Fruit fly (Drosophila melanogaster): ENCODE measurements around the gene CG14834.

CG14834 gene

DNA sequence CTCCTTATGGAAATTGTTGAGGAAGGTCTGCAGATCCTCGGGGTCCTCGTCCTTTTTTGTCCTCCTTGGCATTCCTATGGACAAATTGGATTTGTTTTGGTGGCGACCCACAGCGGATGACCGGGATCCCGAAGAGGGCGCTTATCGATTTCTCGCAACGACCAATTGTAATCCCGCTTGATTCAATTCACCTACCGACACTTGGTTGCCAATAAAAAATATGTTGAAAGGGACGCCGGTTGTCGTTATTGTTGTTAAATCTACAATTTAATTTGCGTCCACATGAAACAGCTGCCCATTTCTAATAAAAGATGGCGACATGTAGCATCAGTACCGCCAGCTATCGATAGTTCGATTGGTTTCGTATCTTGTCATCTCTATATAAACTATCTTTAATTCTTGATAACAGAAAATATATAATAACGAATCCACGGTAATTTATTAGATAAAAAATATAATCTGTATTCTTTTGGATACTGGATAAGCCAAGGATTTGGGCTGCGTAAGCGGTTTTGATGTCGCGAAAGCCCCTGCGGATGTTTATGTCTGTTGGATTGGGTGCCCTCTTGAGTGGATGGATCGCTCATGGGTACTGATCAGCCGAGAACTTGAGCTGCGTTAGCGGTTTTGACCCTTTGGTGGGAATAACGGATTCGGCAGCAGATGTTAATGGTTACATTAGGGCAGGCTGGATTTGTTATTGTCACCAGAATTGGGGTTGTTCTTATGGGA is 9.6 kb upstream of the CG14834 start, which contains the start of gene CTCF (continued):
- no peak for TF ChIP-seq CG2199 (GFP tag; IDR thresholded peaks at IDR 0.05)
- TF ChIP-seq H2.0 (GFP tag; IDR thresholded peaks at IDR 0.05): no peak
- peak; percentile 33 for TF ChIP-seq CG10209 (GFP tag; optimal IDR thresholded peaks at IDR 0.05)
- TF ChIP-seq ato (GFP tag; IDR thresholded peaks at IDR 0.05; ENCODE audit: partially characterized antibody): no peak
- TF ChIP-seq CG8359 (GFP tag; optimal IDR thresholded peaks at IDR 0.05; ENCODE audit: borderline replicate concordance): no peak
- TF ChIP-seq aop (GFP tag; IDR thresholded peaks at IDR 0.05): no peak
- TF ChIP-seq dysf (GFP tag; IDR thresholded peaks at IDR 0.05): peak; percentile 67; the same call in 2 of the 3 replicates
- peak; percentile 46 for TF ChIP-seq NfI (GFP tag; optimal IDR thresholded peaks at IDR 0.05)
- TF ChIP-seq Lhr (GFP tag; optimal IDR thresholded peaks at IDR 0.05): peak; percentile 46
- peak; percentile 82 for TF ChIP-seq knrl (GFP tag; IDR thresholded peaks at IDR 0.05; ENCODE audit: partially characterized antibody)
- TF ChIP-seq CG18011 (GFP tag; optimal IDR thresholded peaks at IDR 0.05): no peak
- TF ChIP-seq gt (GFP tag; IDR thresholded peaks at IDR 0.05): peak; percentile 22; the same call in 1 of the 2 replicates
- TF ChIP-seq CG10366 (GFP tag; IDR thresholded peaks at IDR 0.05): peak; percentile 42; the same call in 1 of the 2 replicates
- peak; percentile 55 for TF ChIP-seq CG9727 (GFP tag; optimal IDR thresholded peaks at IDR 0.05)
- peak; percentile 12 for TF ChIP-seq pros (GFP tag; optimal IDR thresholded peaks at IDR 0.05)
- TF ChIP-seq cas (GFP tag; IDR thresholded peaks at IDR 0.05): no peak
- peak; percentile 60 for TF ChIP-seq Myb (GFP tag; optimal IDR thresholded peaks at IDR 0.05)
- peak; percentile 87 for TF ChIP-seq gsb-n (tag; optimal IDR thresholded peaks at IDR 0.05)
- no peak for TF ChIP-seq CkIIα-i1 (GFP tag; IDR thresholded peaks at IDR 0.05)
- TF ChIP-seq Dll (GFP tag; IDR thresholded peaks at IDR 0.05; ENCODE audit: partially characterized antibody): peak; percentile 83
- TF ChIP-seq Trl (optimal IDR thresholded peaks at IDR 0.05): no peak
- TF ChIP-seq Trl (GFP tag; optimal IDR thresholded peaks at IDR 0.05): peak; percentile 17
- TF ChIP-seq al (GFP tag; IDR thresholded peaks at IDR 0.05): no peak
- peak; percentile 19; the same call in 1 of the 2 replicates for TF ChIP-seq sisA (GFP tag; IDR thresholded peaks at IDR 0.05)
- peak; percentile 16 for TF ChIP-seq CG9817 (tag; optimal IDR thresholded peaks at IDR 0.05)
- peak; percentile 53 for TF ChIP-seq CG7839 (tag; optimal IDR thresholded peaks at IDR 0.05)
- TF ChIP-seq sc (optimal IDR thresholded peaks at IDR 0.05): no peak
- no peak for TF ChIP-seq sc (GFP tag; optimal IDR thresholded peaks at IDR 0.05)
- TF ChIP-seq zen2 (GFP tag; IDR thresholded peaks at IDR 0.05; ENCODE audit: partially characterized antibody): peak; percentile 37; the same call in 1 of the 3 replicates
- TF ChIP-seq CG4424 (GFP tag; optimal IDR thresholded peaks at IDR 0.05): peak; percentile 43
- TF ChIP-seq CG11085 (GFP tag; IDR thresholded peaks at IDR 0.05): no peak
- TF ChIP-seq bbx (GFP tag; IDR thresholded peaks at IDR 0.05; ENCODE audit: partially characterized antibody): peak; percentile 91
- no peak for TF ChIP-seq Deaf1 (tag; optimal IDR thresholded peaks at IDR 0.05)
- peak; percentile 28 for TF ChIP-seq PHDP (tag; optimal IDR thresholded peaks at IDR 0.05)
- no peak for TF ChIP-seq Sox100B (GFP tag; optimal IDR thresholded peaks at IDR 0.05)
- no peak for TF ChIP-seq CG15479 (GFP tag; optimal IDR thresholded peaks at IDR 0.05)
- no peak for TF ChIP-seq kay (GFP tag; optimal IDR thresholded peaks at IDR 0.05)
- peak; percentile 20 for TF ChIP-seq Atf3 (GFP tag; optimal IDR thresholded peaks at IDR 0.05)
- peak; percentile 39 for TF ChIP-seq CG7271 (tag; optimal IDR thresholded peaks at IDR 0.05)
- no peak for TF ChIP-seq Spps (tag; optimal IDR thresholded peaks at IDR 0.05)
- no peak for TF ChIP-seq fu2 (GFP tag; optimal IDR thresholded peaks at IDR 0.05)
- TF ChIP-seq ftz-f1 (GFP tag; optimal IDR thresholded peaks at IDR 0.05): peak; percentile 29
- peak; percentile 74 for TF ChIP-seq exex (tag; optimal IDR thresholded peaks at IDR 0.05)
- no peak for TF ChIP-seq lov (optimal IDR thresholded peaks at IDR 0.05)
- TF ChIP-seq lov (GFP tag; IDR thresholded peaks at IDR 0.05): 0 out of 3 replicates have a peak, but pooled peaks have one; percentile 10
- no peak for TF ChIP-seq gcm2 (GFP tag; optimal IDR thresholded peaks at IDR 0.05)
- no peak for TF ChIP-seq jing (GFP tag; optimal IDR thresholded peaks at IDR 0.05)
- TF ChIP-seq CG3847 (GFP tag; IDR thresholded peaks at IDR 0.05): 0 out of 2 replicates have a peak, but pooled peaks have one; percentile 6
- TF ChIP-seq grau (tag; optimal IDR thresholded peaks at IDR 0.05): peak; percentile 52
